Fruit fly (Drosophila melanogaster): ENCODE measurements around the gene grp.

Gene grp

dm6 chr2L:16715841-16716701 lies 36.2 kb downstream of the grp start, which contains the start of the genes Cyt-c-d and CG31808 (continued):
- TF ChIP-seq CG11695 (GFP tag; IDR thresholded peaks at IDR 0.05) (peak; percentile 97), CG8281 (tag; optimal IDR thresholded peaks at IDR 0.05) (peak; percentile 87), CG7357 (GFP tag; IDR thresholded peaks at IDR 0.05) (peak; percentile 91), Gsc (GFP tag; IDR thresholded peaks at IDR 0.05) (peak; percentile 92), Scr (GFP tag; IDR thresholded peaks at IDR 0.05; ENCODE audit: partially characterized antibody) (no peak), E2f1 (GFP tag; IDR thresholded peaks at IDR 0.05) (peak; percentile 97), ttk (GFP tag; IDR thresholded peaks at IDR 0.05) (peak; percentile 99), pzg (GFP tag; optimal IDR thresholded peaks at IDR 0.05) (peak; percentile 8), B-H1 (GFP tag; IDR thresholded peaks at IDR 0.05) (peak; percentile 95), CG10147 (GFP tag; optimal IDR thresholded peaks at IDR 0.05) (peak; percentile 85), Neu2 (GFP tag; optimal IDR thresholded peaks at IDR 0.05; ENCODE audit: borderline replicate concordance) (no peak), CG11456 (GFP tag; IDR thresholded peaks at IDR 0.05) (peak; percentile 92), Mes4 (GFP tag; optimal IDR thresholded peaks at IDR 0.05) (peak; percentile 94), CG16863 (GFP tag; optimal IDR thresholded peaks at IDR 0.05) (peak; percentile 94), gcm2 (GFP tag; optimal IDR thresholded peaks at IDR 0.05) (peak; percentile 93), sob (GFP tag; IDR thresholded peaks at IDR 0.05) (peak; percentile 98), ftz-f1 (GFP tag; optimal IDR thresholded peaks at IDR 0.05) (peak; percentile 49), repo (GFP tag; optimal IDR thresholded peaks at IDR 0.05) (peak; percentile 88), CG14860 (GFP tag; IDR thresholded peaks at IDR 0.05; ENCODE audit: partially characterized antibody) (0 out of 3 replicates have a peak, but pooled peaks have one; percentile 12), dmrt99B (tag; optimal IDR thresholded peaks at IDR 0.05) (peak; percentile 99), Bgb (GFP tag; IDR thresholded peaks at IDR 0.05; ENCODE audit: partially characterized antibody) (peak; percentile 58), B-H2 (GFP tag; optimal IDR thresholded peaks at IDR 0.05) (peak; percentile 63), tup (GFP tag; optimal IDR thresholded peaks at IDR 0.05) (peak; percentile 92), fu2 (GFP tag; optimal IDR thresholded peaks at IDR 0.05) (peak; percentile 83), da (GFP tag; optimal IDR thresholded peaks at IDR 0.05) (peak; percentile 87), sisA (GFP tag; IDR thresholded peaks at IDR 0.05) (peak; percentile 97), PHDP (tag; optimal IDR thresholded peaks at IDR 0.05) (peak; percentile 98), CG2712 (tag; optimal IDR thresholded peaks at IDR 0.05) (peak; percentile 98), Nf-YB (GFP tag; optimal IDR thresholded peaks at IDR 0.05) (peak; percentile 86), CG3838 (GFP tag; optimal IDR thresholded peaks at IDR 0.05) (peak; percentile 95), luna (GFP tag; optimal IDR thresholded peaks at IDR 0.05) (peak; percentile 65), CG17829 (tag; optimal IDR thresholded peaks at IDR 0.05) (peak; percentile 98), Optix (GFP tag; IDR thresholded peaks at IDR 0.05) (peak; percentile 98), al (GFP tag; IDR thresholded peaks at IDR 0.05) (peak; percentile 85), lola (GFP tag; optimal IDR thresholded peaks at IDR 0.05) (peak in 1 of 3 experiments; percentile 95), en (GFP tag; optimal IDR thresholded peaks at IDR 0.05) (peak; percentile 85), C15 (GFP tag; IDR thresholded peaks at IDR 0.05) (peak; percentile 88), Hey (tag; optimal IDR thresholded peaks at IDR 0.05) (peak; percentile 72), Ravus (GFP tag; IDR thresholded peaks at IDR 0.05) (peak; percentile 90), CG7839 (tag; optimal IDR thresholded peaks at IDR 0.05) (peak; percentile 97), bigmax (GFP tag; optimal IDR thresholded peaks at IDR 0.05) (peak; percentile 48), CoRest (tag; optimal IDR thresholded peaks at IDR 0.05) (peak; percentile 96), CG10543 (GFP tag; optimal IDR thresholded peaks at IDR 0.05) (peak; percentile 93), dm (GFP tag; optimal IDR thresholded peaks at IDR 0.05) (peak; percentile 86), CG33557 (GFP tag; optimal IDR thresholded peaks at IDR 0.05) (peak; percentile 92), CG10462 (GFP tag; optimal IDR thresholded peaks at IDR 0.05) (peak; percentile 92), dysf (GFP tag; IDR thresholded peaks at IDR 0.05) (peak; percentile 98), ems (GFP tag; optimal IDR thresholded peaks at IDR 0.05) (peak; percentile 94), MBD-R2 (GFP tag; IDR thresholded peaks at IDR 0.05) (peak; percentile 86)
